Worm (Caenorhabditis elegans): ENCODE measurements around the gene C04E6.4.

The C04E6.4 gene

DNA sequence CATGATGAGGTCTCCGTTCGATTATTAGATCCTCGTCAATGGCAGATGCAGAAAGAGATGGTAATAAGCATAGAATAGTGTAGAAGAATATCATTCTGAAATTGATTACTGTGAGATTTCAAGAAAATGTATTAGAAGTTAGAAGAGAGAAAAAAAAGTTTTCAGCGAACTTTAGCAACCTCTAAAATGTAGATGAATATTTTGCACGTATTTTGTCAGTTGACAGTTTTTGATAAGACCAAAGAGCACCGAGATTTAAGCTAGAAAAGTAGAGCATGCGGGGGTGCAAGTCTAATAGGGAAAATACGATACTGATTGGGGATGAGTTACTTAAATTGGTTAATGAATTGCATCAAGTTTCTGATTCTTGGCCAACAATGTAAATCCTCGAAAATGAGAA, 47.6 kb downstream of the C04E6.4 start, which contains the start of gene M03F8.6:
Gene M03F8.6 (minus strand): TSS at position 101 of the 400 bp plus-strand sequence.
- TF ChIP-seq snpc-4 (tag; optimal IDR thresholded peaks at IDR 0.05) (no peak), aha-1 (tag) (peak; percentile 42)

DNA sequence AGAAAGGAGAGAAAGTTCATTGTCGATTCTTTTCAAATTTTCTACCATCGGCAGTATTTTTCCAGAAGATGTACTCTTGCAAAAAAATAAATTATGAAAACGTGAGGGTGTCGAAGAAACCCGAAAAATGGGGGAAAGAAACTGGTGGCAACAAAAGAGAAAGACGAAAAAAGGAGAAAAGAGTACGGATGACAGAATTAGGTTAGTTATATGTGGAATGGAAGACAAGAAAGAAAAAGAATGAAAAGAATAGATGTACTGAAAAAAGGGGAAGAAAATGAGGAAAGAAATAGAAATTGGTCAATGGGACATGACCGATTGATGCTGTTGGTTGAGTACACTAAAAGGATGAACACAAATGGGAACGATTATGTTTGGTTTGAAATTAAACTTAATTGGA, 48.4 kb downstream of the C04E6.4 start:
- TF ChIP-seq ceh-44 (GFP tag; IDR thresholded peaks at IDR 0.05) (no peak), unc-62 (GFP tag; optimal IDR thresholded peaks at IDR 0.05 in 1 of 2) (peak in 1 of 2 experiments; percentile 5), unc-62 (tag; optimal IDR thresholded peaks at IDR 0.05) (no peak), ces-1 (GFP tag; optimal IDR thresholded peaks at IDR 0.05) (peak; percentile 36), zfp-3 (GFP tag; conservative IDR thresholded peaks at IDR 0.05) (no peak), spr-1 (tag; optimal IDR thresholded peaks at IDR 0.05) (no peak), T26A8.4 (GFP tag; IDR thresholded peaks at IDR 0.05) (no peak), mxl-3 (GFP tag; optimal IDR thresholded peaks at IDR 0.05) (no peak)

Data from whole organism, L4 larva.